Fruit fly (Drosophila melanogaster): ENCODE data around the gene CG43448.

Gene CG43448

DNA sequence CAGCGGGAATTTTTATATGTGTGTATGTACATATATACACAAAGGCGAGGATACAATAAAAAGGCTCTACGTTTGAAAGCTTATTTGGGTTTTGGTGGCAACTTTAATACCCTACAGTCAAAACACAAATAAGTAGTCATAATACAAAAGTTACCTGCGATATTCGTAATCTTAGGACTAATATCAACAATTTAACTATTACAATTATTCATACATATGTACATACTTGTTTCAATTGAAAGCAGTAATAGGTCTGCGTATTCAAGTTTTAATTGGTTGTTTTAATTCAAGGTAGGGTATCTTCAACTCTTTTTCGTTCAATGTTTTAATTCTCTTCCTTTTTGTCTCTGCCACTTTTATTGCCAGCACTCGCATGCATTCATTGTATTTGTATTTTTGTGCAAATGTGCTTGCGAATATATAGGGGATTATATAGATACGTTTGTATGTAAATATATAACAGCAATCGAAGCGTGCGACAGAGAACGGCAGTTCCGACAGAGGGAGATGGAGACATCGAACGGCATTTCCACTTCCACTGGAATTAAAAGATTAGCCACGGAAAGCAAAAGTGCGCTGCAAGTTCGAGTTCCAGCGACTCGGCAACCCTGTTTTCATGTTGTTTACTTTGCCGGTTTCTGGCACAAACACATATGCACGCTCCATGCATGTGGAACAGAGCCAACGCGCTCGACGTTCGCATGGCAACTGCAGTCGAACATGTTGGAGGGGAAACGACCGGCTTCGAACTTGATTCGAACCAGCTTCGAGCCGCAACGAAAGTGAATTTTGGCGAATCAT is 39.1 kb upstream of the CG43448 start:
- TF ChIP-seq Pif1A (GFP tag; optimal IDR thresholded peaks at IDR 0.05) = peak; percentile 70
- peak; percentile 81 for TF ChIP-seq Ets98B (GFP tag; IDR thresholded peaks at IDR 0.05)
- no peak for TF ChIP-seq CG10348 (GFP tag; IDR thresholded peaks at IDR 0.05)
- TF ChIP-seq CG4496 (GFP tag; IDR thresholded peaks at IDR 0.05) = peak; percentile 82
- TF ChIP-seq rn (GFP tag; IDR thresholded peaks at IDR 0.05) = 0 out of 2 replicates have a peak, but pooled peaks have one; percentile 33
- peak; percentile 44; the same call in 1 of the 2 replicates for TF ChIP-seq CG12605 (GFP tag; IDR thresholded peaks at IDR 0.05)
- TF ChIP-seq CG8301 (tag; optimal IDR thresholded peaks at IDR 0.05) = peak; percentile 55
- TF ChIP-seq CG9948 (tag; optimal IDR thresholded peaks at IDR 0.05) = peak; percentile 88
- TF ChIP-seq D1 (tag; optimal IDR thresholded peaks at IDR 0.05) = peak; percentile 84
- peak; percentile 66; the same call in 1 of the 2 replicates for TF ChIP-seq CG32121 (GFP tag; IDR thresholded peaks at IDR 0.05)
- TF ChIP-seq CG13204 (GFP tag; optimal IDR thresholded peaks at IDR 0.05) = peak; percentile 64
- TF ChIP-seq CG17806 (tag; optimal IDR thresholded peaks at IDR 0.05) = peak; percentile 87
- peak; percentile 69 for TF ChIP-seq Pif1B (GFP tag; optimal IDR thresholded peaks at IDR 0.05)
- TF ChIP-seq CG34367 (tag; optimal IDR thresholded peaks at IDR 0.05) = peak; percentile 87
- TF ChIP-seq CG8159 (tag; optimal IDR thresholded peaks at IDR 0.05) = peak; percentile 94
- TF ChIP-seq fd96Ca (GFP tag; IDR thresholded peaks at IDR 0.05) = peak; percentile 87
- TF ChIP-seq CG14655 (GFP tag; optimal IDR thresholded peaks at IDR 0.05) = peak; percentile 73
- TF ChIP-seq gl (tag; optimal IDR thresholded peaks at IDR 0.05) = peak; percentile 69
- peak; percentile 84 for TF ChIP-seq Snoo (tag; optimal IDR thresholded peaks at IDR 0.05)
- TF ChIP-seq CG15710 (tag; optimal IDR thresholded peaks at IDR 0.05) = peak; percentile 90
- peak; percentile 49 for TF ChIP-seq EcR (GFP tag; optimal IDR thresholded peaks at IDR 0.05)

DNA sequence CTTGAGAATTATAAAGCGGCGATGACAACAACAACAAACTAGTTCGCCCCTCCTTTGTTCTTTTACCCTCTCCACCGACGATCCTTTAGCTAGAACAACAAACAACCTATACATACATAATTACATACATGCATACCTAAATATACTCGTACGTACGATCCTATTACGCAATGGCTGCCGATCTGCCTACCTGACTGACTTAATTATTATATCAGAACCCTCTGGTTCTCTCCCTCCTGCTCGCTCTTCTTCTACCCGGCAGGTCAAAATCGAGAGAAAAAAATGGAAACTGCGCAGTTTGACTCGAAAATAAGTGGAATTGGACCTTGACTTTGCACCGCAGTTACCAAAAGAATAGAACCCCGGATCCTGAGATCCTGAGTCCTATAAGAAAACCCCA is 38.4 kb upstream of the CG43448 start:
- no peak for TF ChIP-seq fd96Ca (GFP tag; IDR thresholded peaks at IDR 0.05)
- TF ChIP-seq CG32121 (GFP tag; IDR thresholded peaks at IDR 0.05) = no peak

DNA sequence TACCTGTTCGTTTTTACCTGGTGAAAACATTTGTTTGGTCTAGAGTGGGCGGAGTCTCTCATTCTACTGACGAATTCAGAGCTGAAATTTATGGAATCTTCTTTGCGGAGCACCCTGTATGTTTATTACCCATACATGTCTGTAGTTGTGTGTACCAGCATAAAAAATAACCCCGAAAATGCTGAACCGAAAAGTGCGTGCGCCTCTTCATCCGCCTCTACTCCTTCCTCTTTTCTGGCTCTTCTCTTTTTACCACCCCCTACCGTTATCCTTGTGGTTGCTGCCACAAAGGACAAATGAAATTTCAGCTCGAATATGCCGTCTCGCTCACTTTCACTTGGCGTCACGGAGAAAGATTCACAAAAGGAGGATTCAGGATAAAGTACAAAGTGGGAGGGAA is 36.4 kb upstream of the CG43448 start:
- TF ChIP-seq CG10348 (GFP tag; IDR thresholded peaks at IDR 0.05) (no peak), CG8159 (tag; optimal IDR thresholded peaks at IDR 0.05) (no peak), CG9948 (tag; optimal IDR thresholded peaks at IDR 0.05) (no peak), Snoo (tag; optimal IDR thresholded peaks at IDR 0.05) (no peak), rn (GFP tag; IDR thresholded peaks at IDR 0.05) (no peak), CG34367 (tag; optimal IDR thresholded peaks at IDR 0.05) (no peak), Pif1A (GFP tag; optimal IDR thresholded peaks at IDR 0.05) (no peak), Ets98B (GFP tag; IDR thresholded peaks at IDR 0.05) (no peak), EcR (GFP tag; optimal IDR thresholded peaks at IDR 0.05) (no peak), CG13204 (GFP tag; optimal IDR thresholded peaks at IDR 0.05) (no peak)

DNA sequence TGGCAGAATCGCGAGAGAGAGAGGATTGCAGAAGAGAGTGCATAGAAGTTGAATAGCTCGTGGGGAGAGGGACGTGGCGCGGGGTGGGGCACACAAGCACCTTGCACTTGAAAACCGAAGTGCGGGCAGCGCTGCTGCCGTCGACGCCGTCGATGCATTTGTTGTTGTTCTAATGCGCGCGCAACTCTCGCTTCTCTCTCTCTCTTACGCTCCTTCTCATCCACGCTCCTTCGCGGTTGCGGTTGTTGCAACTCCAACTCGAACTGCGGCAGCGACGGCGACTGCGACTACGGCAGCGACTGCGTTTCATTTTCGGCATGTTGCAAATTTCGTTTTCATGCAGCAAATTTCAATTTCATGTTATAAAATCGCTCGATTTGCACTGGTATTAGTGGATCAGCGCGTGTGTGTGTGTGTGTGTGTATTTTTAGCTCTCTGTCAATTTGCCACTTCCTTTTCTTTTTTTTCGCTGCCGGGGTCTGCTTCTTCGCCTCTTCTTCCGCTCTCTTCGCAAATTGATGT is 35.4 kb upstream of the CG43448 start:
- no peak for TF ChIP-seq Pif1B (GFP tag; optimal IDR thresholded peaks at IDR 0.05)
- TF ChIP-seq fd96Ca (GFP tag; IDR thresholded peaks at IDR 0.05) = no peak
- no peak for TF ChIP-seq D1 (tag; optimal IDR thresholded peaks at IDR 0.05)
- TF ChIP-seq CG4496 (GFP tag; IDR thresholded peaks at IDR 0.05) = no peak
- no peak for TF ChIP-seq CG14655 (GFP tag; optimal IDR thresholded peaks at IDR 0.05)
- TF ChIP-seq EcR (GFP tag; optimal IDR thresholded peaks at IDR 0.05) = no peak
- no peak for TF ChIP-seq gl (tag; optimal IDR thresholded peaks at IDR 0.05)
- no peak for TF ChIP-seq Snoo (tag; optimal IDR thresholded peaks at IDR 0.05)
- TF ChIP-seq CG12605 (GFP tag; IDR thresholded peaks at IDR 0.05) = no peak
- TF ChIP-seq CG10348 (GFP tag; IDR thresholded peaks at IDR 0.05) = no peak
- no peak for TF ChIP-seq rn (GFP tag; IDR thresholded peaks at IDR 0.05)

DNA sequence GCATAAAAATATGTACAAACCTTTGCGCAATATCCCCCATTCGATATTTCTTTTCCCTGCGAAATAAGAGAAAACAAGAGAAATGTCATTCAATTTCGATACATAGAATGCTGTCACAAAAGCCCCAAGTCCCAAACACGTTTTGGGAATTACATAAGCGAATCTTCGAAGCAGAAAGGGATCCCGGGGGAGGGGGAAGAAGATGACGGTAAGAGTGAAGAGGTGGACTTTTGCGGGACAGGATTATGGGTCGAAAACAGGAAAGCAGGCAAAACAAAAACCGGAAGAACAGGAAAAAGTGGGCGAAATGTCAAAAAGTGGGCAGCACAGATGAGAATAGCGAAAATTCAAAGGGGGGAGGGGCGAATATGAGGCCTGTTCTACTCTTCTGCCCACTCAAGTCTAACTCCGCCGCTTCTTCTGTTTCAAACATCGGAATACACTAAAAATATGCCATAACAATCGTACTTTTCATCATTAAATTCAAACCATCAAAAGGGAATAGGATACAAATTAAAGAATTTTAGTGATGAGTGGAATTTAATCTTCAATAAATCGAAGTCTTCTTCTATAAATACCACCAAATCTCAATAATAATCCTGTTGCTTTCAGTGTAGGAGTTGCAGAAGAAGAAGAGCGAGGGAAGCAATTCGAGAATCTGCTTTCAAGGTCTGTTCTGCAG is 34.8 kb upstream of the CG43448 start:
- TF ChIP-seq EcR (GFP tag; optimal IDR thresholded peaks at IDR 0.05) (peak; percentile 62), CG9948 (tag; optimal IDR thresholded peaks at IDR 0.05) (peak; percentile 99), Ets98B (GFP tag; IDR thresholded peaks at IDR 0.05) (peak; percentile 73), CG15710 (tag; optimal IDR thresholded peaks at IDR 0.05) (peak; percentile 98), CG8159 (tag; optimal IDR thresholded peaks at IDR 0.05) (peak; percentile 98), CG13204 (GFP tag; optimal IDR thresholded peaks at IDR 0.05) (peak; percentile 90), CG17806 (tag; optimal IDR thresholded peaks at IDR 0.05) (peak; percentile 99), fd96Ca (GFP tag; IDR thresholded peaks at IDR 0.05) (peak; percentile 81; the same call in 2 of the 3 replicates), CG12605 (GFP tag; IDR thresholded peaks at IDR 0.05) (peak; percentile 91), CG14655 (GFP tag; optimal IDR thresholded peaks at IDR 0.05) (peak; percentile 99), CG8301 (tag; optimal IDR thresholded peaks at IDR 0.05) (peak; percentile 98), rn (GFP tag; IDR thresholded peaks at IDR 0.05) (peak; percentile 82), CG10348 (GFP tag; IDR thresholded peaks at IDR 0.05) (no peak), gl (tag; optimal IDR thresholded peaks at IDR 0.05) (peak; percentile 96), Pif1A (GFP tag; optimal IDR thresholded peaks at IDR 0.05) (peak; percentile 90), CG34367 (tag; optimal IDR thresholded peaks at IDR 0.05) (peak; percentile 98), CG32121 (GFP tag; IDR thresholded peaks at IDR 0.05) (peak; percentile 40; the same call in 1 of the 2 replicates), Snoo (tag; optimal IDR thresholded peaks at IDR 0.05) (peak; percentile 92), Pif1B (GFP tag; optimal IDR thresholded peaks at IDR 0.05) (peak; percentile 93), D1 (tag; optimal IDR thresholded peaks at IDR 0.05) (peak; percentile 98), CG4496 (GFP tag; IDR thresholded peaks at IDR 0.05) (peak; percentile 96)

Measured in whole organism, pupa.